Fruit fly (Drosophila melanogaster) whole organism, wandering third instar larva: ENCODE results near the gene CG12784.

ENCODE experiments used
- Dif ChIP-seq: fragments of 200-275, 200-300 bp; sonication (Bioruptor generic); optimal IDR thresholded peaks from 2 replicates; lab custom pipeline; 2018; ENCODE audit warnings: missing biosample characterization, missing genetic modification characterization; ENCODE audit not compliant: partially characterized antibody
- Hr78 ChIP-seq: fragments of >200 bp; optimal IDR thresholded peaks from 2 replicates; lab custom pipeline; 2017; ENCODE audit warnings: missing biosample characterization, missing genetic modification characterization
- Mio ChIP-seq: sonication (Bioruptor generic); optimal IDR thresholded peaks from 2 replicates; lab custom pipeline; 2016; ENCODE audit warnings: missing biosample characterization, missing genetic modification characterization
- Rel ChIP-seq, 2 experiments: fragments of 200-800 bp; sonication (Bioruptor generic) in 1 of 2; optimal IDR thresholded peaks; 2 replicates in 1 of 2; 3 replicates in 1 of 2; lab custom pipeline; 2016 to 2019; ENCODE audit warnings: mild to moderate bottlenecking in 2 of 2, missing biosample characterization in 2 of 2, missing genetic modification characterization in 2 of 2, moderate library complexity in 1 of 2
- Vsx2 ChIP-seq: fragments of 200-300, 225-300 bp; sonication (Bioruptor generic); optimal IDR thresholded peaks from 2 replicates; lab custom pipeline; 2018; ENCODE audit warnings: missing biosample characterization, missing genetic modification characterization; ENCODE audit not compliant: partially characterized antibody
- dmrt93B ChIP-seq: fragments of 200-800 bp; sonication (Bioruptor generic); optimal IDR thresholded peaks from 2 replicates; lab custom pipeline; 2018; ENCODE audit warnings: missing biosample characterization, mild to moderate bottlenecking, missing genetic modification characterization
- pan ChIP-seq: fragments of >200 bp; optimal IDR thresholded peaks from 2 replicates; lab custom pipeline; 2017
- sv ChIP-seq: fragments of 200-800 bp; sonication (Bioruptor generic); optimal IDR thresholded peaks from 3 replicates; lab custom pipeline; 2016; ENCODE audit warnings: missing biosample characterization, missing genetic modification characterization

Gene CG12784

DNA sequence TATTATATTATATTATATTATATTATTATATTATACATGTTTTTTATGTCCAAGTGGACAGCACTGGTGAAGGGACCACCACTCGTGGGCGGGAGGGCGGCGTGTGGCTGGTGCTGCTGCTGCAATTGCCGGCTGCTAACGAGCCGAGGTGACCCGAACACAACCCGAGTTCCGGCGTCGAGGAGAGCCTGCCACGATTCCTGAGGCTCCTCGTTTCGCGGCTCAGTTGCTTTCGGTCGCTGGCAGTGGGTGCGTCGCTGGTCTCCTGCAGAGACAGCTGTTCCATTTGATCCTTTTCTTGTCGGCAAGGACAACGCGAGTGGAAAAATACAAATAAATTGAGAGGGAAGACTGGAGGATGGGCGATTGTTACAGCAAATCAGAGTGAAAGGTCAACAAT, 47.5 kb downstream of the CG12784 start:
- TF ChIP-seq Rel (GFP tag; optimal IDR thresholded peaks at IDR 0.05; lab: Kevin White, UChicago) (no peak), Rel (tag; optimal IDR thresholded peaks at IDR 0.05; lab: Kevin White, UChicago) (no peak), Vsx2 (GFP tag; lab: Kevin White, UChicago) (no peak), sv (GFP tag; lab: Kevin White, UChicago) (no peak), pan (lab: Kevin White, UChicago) (no peak), Mio (GFP tag; lab: Kevin White, UChicago) (no peak), Hr78 (GFP tag; lab: Kevin White, UChicago) (no peak), Dif (GFP tag; lab: Kevin White, UChicago) (no peak), dmrt93B (GFP tag; lab: Kevin White, UChicago) (no peak)
